Worm (Caenorhabditis elegans): ENCODE results near the gene uev-2.

Gene uev-2

ce11 chrIII:5623418-5623817 is 40.5 kb downstream of the uev-2 start (continued):
- TF ChIP-seq madf-5 (GFP tag; IDR thresholded peaks at IDR 0.05), result no peak
- TF ChIP-seq daf-16 (GFP tag; optimal IDR thresholded peaks at IDR 0.05), result no peak
- TF ChIP-seq daf-16 (tag; optimal IDR thresholded peaks at IDR 0.05), result peak; percentile 4
- TF ChIP-seq egl-27 (tag; optimal IDR thresholded peaks at IDR 0.05), result no peak
- TF ChIP-seq unc-62 (GFP tag; optimal IDR thresholded peaks at IDR 0.05 in 1 of 2), result no peak
- TF ChIP-seq unc-62 (tag; optimal IDR thresholded peaks at IDR 0.05), result no peak
- TF ChIP-seq tag-97 (GFP tag; IDR thresholded peaks at IDR 0.05), result no peak
- no peak for TF ChIP-seq F37D6.2 (tag; optimal IDR thresholded peaks at IDR 0.05)
- TF ChIP-seq snpc-1.2 (GFP tag; IDR thresholded peaks at IDR 0.05), result no peak
- TF ChIP-seq zfp-3 (GFP tag; conservative IDR thresholded peaks at IDR 0.05), result no peak
- TF ChIP-seq fkh-10 (GFP tag; optimal IDR thresholded peaks at IDR 0.05), result no peak
- no peak for TF ChIP-seq ztf-7 (tag; optimal IDR thresholded peaks at IDR 0.05)
- TF ChIP-seq vab-7 (GFP tag; IDR thresholded peaks at IDR 0.05), result no peak
- no peak for TF ChIP-seq F26F4.8 (GFP tag; conservative IDR thresholded peaks at IDR 0.05)
- no peak for TF ChIP-seq sdz-12 (GFP tag; optimal IDR thresholded peaks at IDR 0.05)
- no peak for TF ChIP-seq gei-8 (GFP tag; optimal IDR thresholded peaks at IDR 0.05)
- TF ChIP-seq ceh-62 (tag; optimal IDR thresholded peaks at IDR 0.05), result no peak
- TF ChIP-seq rbr-2 (tag; optimal IDR thresholded peaks at IDR 0.05), result no peak
- TF ChIP-seq dmd-9 (GFP tag; IDR thresholded peaks at IDR 0.05), result no peak

- TF ChIP-seq gei-8 (GFP tag; optimal IDR thresholded peaks at IDR 0.05) (no peak), egl-43 (GFP tag; IDR thresholded peaks at IDR 0.05) (no peak), ZK546.5 (tag; optimal IDR thresholded peaks at IDR 0.05) (no peak), ctbp-1 (GFP tag; IDR thresholded peaks at IDR 0.05) (no peak), unc-39 (tag; optimal IDR thresholded peaks at IDR 0.05) (no peak), F26F4.8 (GFP tag; conservative IDR thresholded peaks at IDR 0.05) (no peak), Y75B8A.6 (GFP tag; IDR thresholded peaks at IDR 0.05) (no peak), T26A8.4 (GFP tag; IDR thresholded peaks at IDR 0.05) (no peak)
Measured at ce11 chrIII:5624835-5625234, 41.9 kb downstream of the uev-2 start, which contains the start of gene daf-4. Gene daf-4, plus strand, starts transcription at chrIII:5625135.

ce11 chrIII:5629225-5629624 is 46.3 kb downstream of the uev-2 start:
- TF ChIP-seq nhr-41 (GFP tag; IDR thresholded peaks at IDR 0.05), result no peak
- no peak for TF ChIP-seq ceh-82 (tag; optimal IDR thresholded peaks at IDR 0.05)
- TF ChIP-seq aly-2 (tag; optimal IDR thresholded peaks at IDR 0.05), result no peak
- no peak for TF ChIP-seq ceh-62 (tag; optimal IDR thresholded peaks at IDR 0.05)
- TF ChIP-seq F49E8.2 (tag; optimal IDR thresholded peaks at IDR 0.05; ENCODE audit: borderline replicate concordance), result no peak
- no peak for TF ChIP-seq Y75B8A.6 (GFP tag; IDR thresholded peaks at IDR 0.05)
- TF ChIP-seq nhr-11 (tag; optimal IDR thresholded peaks at IDR 0.05), result peak; percentile 34
- no peak for TF ChIP-seq lsy-2 (tag; optimal IDR thresholded peaks at IDR 0.05)
- TF ChIP-seq Y105C5A.15 (GFP tag; IDR thresholded peaks at IDR 0.05), result no peak
- TF ChIP-seq daf-16 (GFP tag; optimal IDR thresholded peaks at IDR 0.05), result peak in 1 of 2 experiments; percentile 14
- TF ChIP-seq daf-16 (tag; optimal IDR thresholded peaks at IDR 0.05), result no peak
- no peak for TF ChIP-seq arid-1 (GFP tag; conservative IDR thresholded peaks at IDR 0.05)

ce11 chrIII:5630350-5630749 is 47.4 kb downstream of the uev-2 start:
- peak in 1 of 2 experiments; percentile 39 for TF ChIP-seq unc-62 (GFP tag; optimal IDR thresholded peaks at IDR 0.05 in 1 of 2)
- TF ChIP-seq unc-62 (tag; optimal IDR thresholded peaks at IDR 0.05), result no peak
- TF ChIP-seq aha-1 (tag), result peak; percentile 34
- no peak for TF ChIP-seq F49E8.2 (tag; optimal IDR thresholded peaks at IDR 0.05; ENCODE audit: borderline replicate concordance)

ce11 chrIII:5632426-5632976 is 49.6 kb downstream of the uev-2 start:
- TF ChIP-seq fkh-10 (GFP tag; optimal IDR thresholded peaks at IDR 0.05) (peak; percentile 70), hif-1 (tag; optimal IDR thresholded peaks at IDR 0.05) (peak in 1 of 2 experiments; percentile 12), nhr-41 (GFP tag; IDR thresholded peaks at IDR 0.05) (no peak), mep-1 (tag; optimal IDR thresholded peaks at IDR 0.05) (peak; percentile 3), unc-62 (GFP tag; optimal IDR thresholded peaks at IDR 0.05 in 1 of 2) (peak in 1 of 2 experiments; percentile 41), unc-62 (tag; optimal IDR thresholded peaks at IDR 0.05) (no peak), snpc-4 (tag; optimal IDR thresholded peaks at IDR 0.05) (peak; percentile 30), dmd-8 (GFP tag; IDR thresholded peaks at IDR 0.05) (no peak), lsy-2 (tag; optimal IDR thresholded peaks at IDR 0.05) (peak in 1 of 2 experiments; percentile 38), ces-1 (GFP tag; optimal IDR thresholded peaks at IDR 0.05) (peak; percentile 88), lin-39 (tag; optimal IDR thresholded peaks at IDR 0.05) (no peak), vab-7 (GFP tag; IDR thresholded peaks at IDR 0.05) (0 out of 2 replicates have a peak, but pooled peaks have one; percentile 15), ztf-7 (tag; optimal IDR thresholded peaks at IDR 0.05) (no peak), hlh-30 (tag; optimal IDR thresholded peaks at IDR 0.05; ENCODE audit: insufficient read depth) (peak; percentile 34), ctbp-1 (GFP tag; IDR thresholded peaks at IDR 0.05) (0 out of 2 replicates have a peak, but pooled peaks have one; percentile 36), cey-2 (tag; optimal IDR thresholded peaks at IDR 0.05; ENCODE audit: borderline replicate concordance, insufficient read depth) (no peak)
